Worm (Caenorhabditis elegans): ENCODE measurements around the gene T05A8.11.

Gene T05A8.11

DNA sequence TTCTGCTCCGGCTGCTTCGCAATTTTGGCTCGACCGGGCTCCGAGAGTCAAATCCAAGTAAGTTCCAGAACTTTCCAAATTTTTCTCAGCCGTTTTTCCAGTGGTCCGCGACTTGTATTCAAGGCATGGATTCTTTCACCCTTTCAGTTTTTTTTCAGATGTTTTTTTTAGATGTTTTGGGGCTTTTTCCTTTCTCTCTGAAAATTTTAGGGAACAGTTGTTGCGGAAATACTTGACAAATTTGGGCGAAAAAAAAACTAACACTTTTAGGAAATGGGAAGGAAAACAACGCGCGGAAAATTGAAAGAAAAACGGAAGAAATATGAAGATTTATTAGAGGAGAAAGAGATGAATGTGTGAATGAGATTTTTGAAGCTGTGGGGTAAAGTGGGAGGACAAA, at the start of gene T05A8.11, which contains the start of gene nep-2:
Gene T05A8.11, minus strand, starts transcription at position 101 of the 400 bp plus-strand sequence.
Gene nep-2, minus strand, starts transcription at position 192 of the 400 bp plus-strand sequence.
- TF ChIP-seq B0310.2 (tag; optimal IDR thresholded peaks at IDR 0.05) (no peak), scrt-1 (GFP tag; IDR thresholded peaks at IDR 0.05) (no peak), aly-1 (tag; optimal IDR thresholded peaks at IDR 0.05) (no peak), sea-1 (GFP tag; conservative IDR thresholded peaks at IDR 0.05) (no peak)

DNA sequence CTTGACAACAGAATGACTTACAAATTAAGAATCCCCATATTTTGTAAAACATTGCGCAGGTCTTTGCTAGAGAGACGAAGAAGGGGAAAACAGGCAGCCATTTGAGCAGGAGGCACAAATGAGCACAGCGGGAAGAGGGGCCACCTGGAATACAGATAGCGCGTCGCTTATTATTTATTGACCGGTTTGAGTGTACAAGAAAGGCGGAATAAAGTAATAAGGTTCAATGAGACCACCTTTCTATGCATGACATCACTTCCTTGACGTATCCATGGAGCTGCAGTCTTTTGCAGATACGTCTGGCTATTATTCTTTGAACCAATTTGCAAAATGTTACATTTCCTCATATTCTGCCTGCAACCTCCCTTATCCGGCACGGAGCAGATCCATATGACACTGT, 49.4 kb upstream of the T05A8.11 start, which contains the start of gene fbxb-111:
Gene fbxb-111, minus strand, starts transcription at position 101 of the 400 bp plus-strand sequence.
- TF ChIP-seq tbx-11 (GFP tag; IDR thresholded peaks at IDR 0.05) (no peak), flt-1 (GFP tag; IDR thresholded peaks at IDR 0.05) (no peak), scrt-1 (GFP tag; IDR thresholded peaks at IDR 0.05) (no peak), B0310.2 (tag; optimal IDR thresholded peaks at IDR 0.05) (no peak), hnd-1 (tag; optimal IDR thresholded peaks at IDR 0.05) (no peak), ceh-36 (tag; optimal IDR thresholded peaks at IDR 0.05) (no peak), sea-1 (GFP tag; conservative IDR thresholded peaks at IDR 0.05) (no peak), F13C5.2 (tag; optimal IDR thresholded peaks at IDR 0.05) (no peak), tbx-37 (GFP tag; conservative IDR thresholded peaks at IDR 0.05) (no peak), ama-1 (optimal IDR thresholded peaks at IDR 0.05) (no peak), aly-1 (tag; optimal IDR thresholded peaks at IDR 0.05) (no peak), ets-7 (tag; optimal IDR thresholded peaks at IDR 0.05) (no peak), ceh-13 (GFP tag; optimal IDR thresholded peaks at IDR 0.05) (no peak), hmg-4 (GFP tag; optimal IDR thresholded peaks at IDR 0.05) (no peak), tra-4 (tag; optimal IDR thresholded peaks at IDR 0.05) (no peak), hmbx-1 (tag; optimal IDR thresholded peaks at IDR 0.05) (no peak)

DNA sequence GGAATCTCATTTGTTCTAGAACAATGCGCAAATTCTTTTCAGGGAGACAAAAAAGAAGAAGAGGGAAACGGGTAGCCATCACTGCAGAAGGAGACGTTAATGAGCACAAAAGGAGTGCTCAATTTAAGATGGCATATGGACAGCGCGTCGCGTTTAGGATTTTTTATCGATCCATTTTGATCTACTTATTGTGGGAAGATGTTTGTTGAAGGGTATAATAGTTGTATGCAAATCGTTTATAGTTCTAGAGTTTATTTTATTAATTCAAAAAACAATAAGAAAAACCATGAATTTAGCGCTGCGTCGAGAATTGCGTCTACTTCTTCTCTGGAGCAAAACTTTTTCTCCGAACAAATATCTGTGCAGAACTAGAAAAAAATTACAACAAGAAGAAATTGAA, 48.1 kb upstream of the T05A8.11 start, which contains the start of gene sdz-9:
Gene sdz-9, minus strand, starts transcription at position 101 of the 400 bp plus-strand sequence.
- no peak for TF ChIP-seq hmg-4 (GFP tag; optimal IDR thresholded peaks at IDR 0.05)
- no peak for TF ChIP-seq ceh-13 (GFP tag; optimal IDR thresholded peaks at IDR 0.05)
- no peak for TF ChIP-seq pes-1 (GFP tag; IDR thresholded peaks at IDR 0.05)
- TF ChIP-seq scrt-1 (GFP tag; IDR thresholded peaks at IDR 0.05), result no peak
- no peak for TF ChIP-seq tra-4 (tag; optimal IDR thresholded peaks at IDR 0.05)
- no peak for TF ChIP-seq ceh-36 (tag; optimal IDR thresholded peaks at IDR 0.05)
- TF ChIP-seq sea-1 (GFP tag; conservative IDR thresholded peaks at IDR 0.05), result no peak
- TF ChIP-seq tbx-37 (GFP tag; conservative IDR thresholded peaks at IDR 0.05), result no peak
- no peak for TF ChIP-seq B0310.2 (tag; optimal IDR thresholded peaks at IDR 0.05)
- no peak for TF ChIP-seq tbx-11 (GFP tag; IDR thresholded peaks at IDR 0.05)
- no peak for TF ChIP-seq flt-1 (GFP tag; IDR thresholded peaks at IDR 0.05)
- no peak for TF ChIP-seq hmbx-1 (tag; optimal IDR thresholded peaks at IDR 0.05)
- no peak for TF ChIP-seq hnd-1 (tag; optimal IDR thresholded peaks at IDR 0.05)
- TF ChIP-seq ama-1 (optimal IDR thresholded peaks at IDR 0.05), result no peak

DNA sequence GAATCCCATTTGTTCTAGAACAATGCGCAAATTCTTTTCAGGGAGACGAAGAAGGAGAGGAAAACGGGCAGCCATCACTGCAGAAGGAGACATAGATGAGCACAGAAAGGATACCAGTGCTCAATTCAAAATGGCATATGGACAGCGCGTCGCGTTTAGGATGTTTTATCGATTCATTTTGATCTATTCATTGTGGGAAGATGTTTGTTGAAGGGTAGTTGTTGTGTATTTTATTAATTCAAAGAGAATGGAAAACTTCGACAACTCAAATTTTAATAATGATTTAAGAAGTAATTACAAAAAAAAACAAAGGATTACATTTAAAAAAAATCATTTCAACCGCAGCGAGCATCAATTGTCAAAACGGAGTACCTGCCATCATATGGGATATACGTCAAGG, 46.7 kb upstream of the T05A8.11 start, which contains the start of gene sdz-10:
Gene sdz-10, minus strand, starts transcription at position 101 of the 400 bp plus-strand sequence.
- no peak for TF ChIP-seq B0310.2 (tag; optimal IDR thresholded peaks at IDR 0.05)
- TF ChIP-seq ama-1 (optimal IDR thresholded peaks at IDR 0.05), result no peak
- TF ChIP-seq F13C5.2 (tag; optimal IDR thresholded peaks at IDR 0.05), result no peak
- no peak for TF ChIP-seq sea-1 (GFP tag; conservative IDR thresholded peaks at IDR 0.05)
- no peak for TF ChIP-seq aly-1 (tag; optimal IDR thresholded peaks at IDR 0.05)
- no peak for TF ChIP-seq scrt-1 (GFP tag; IDR thresholded peaks at IDR 0.05)
- no peak for TF ChIP-seq pes-1 (GFP tag; IDR thresholded peaks at IDR 0.05)
- no peak for TF ChIP-seq hmbx-1 (tag; optimal IDR thresholded peaks at IDR 0.05)
- no peak for TF ChIP-seq flt-1 (GFP tag; IDR thresholded peaks at IDR 0.05)
- TF ChIP-seq ceh-36 (tag; optimal IDR thresholded peaks at IDR 0.05), result no peak
- TF ChIP-seq tbx-11 (GFP tag; IDR thresholded peaks at IDR 0.05), result no peak

DNA sequence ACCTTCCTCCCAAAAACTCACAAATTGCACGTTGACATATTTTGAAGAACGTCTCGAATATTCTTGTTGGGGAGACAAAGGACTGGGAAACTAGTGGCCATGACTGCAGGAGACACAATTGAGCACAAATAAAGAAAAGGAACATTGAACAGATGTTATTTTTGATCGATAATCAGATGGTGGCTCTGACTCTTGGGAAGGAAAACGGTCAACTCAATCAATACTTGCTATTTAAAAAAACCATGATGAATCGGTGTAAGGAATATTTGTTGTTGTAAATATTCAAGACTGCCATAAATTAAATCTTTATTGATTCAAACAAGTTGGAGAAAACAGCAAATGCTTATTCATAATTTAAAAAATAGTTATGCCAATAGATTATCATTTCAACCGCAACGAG, 45.3 kb upstream of the T05A8.11 start, which contains the start of gene fbxb-105:
Gene fbxb-105, minus strand, starts transcription at position 101 of the 400 bp plus-strand sequence.
- no peak for TF ChIP-seq tbx-37 (GFP tag; conservative IDR thresholded peaks at IDR 0.05)
- TF ChIP-seq hnd-1 (tag; optimal IDR thresholded peaks at IDR 0.05), result no peak
- TF ChIP-seq F13C5.2 (tag; optimal IDR thresholded peaks at IDR 0.05), result no peak
- no peak for TF ChIP-seq aly-1 (tag; optimal IDR thresholded peaks at IDR 0.05)
- TF ChIP-seq tbx-11 (GFP tag; IDR thresholded peaks at IDR 0.05), result no peak
- no peak for TF ChIP-seq scrt-1 (GFP tag; IDR thresholded peaks at IDR 0.05)
- TF ChIP-seq hmbx-1 (tag; optimal IDR thresholded peaks at IDR 0.05), result no peak
- no peak for TF ChIP-seq ets-7 (tag; optimal IDR thresholded peaks at IDR 0.05)
- no peak for TF ChIP-seq hmg-4 (GFP tag; optimal IDR thresholded peaks at IDR 0.05)

DNA sequence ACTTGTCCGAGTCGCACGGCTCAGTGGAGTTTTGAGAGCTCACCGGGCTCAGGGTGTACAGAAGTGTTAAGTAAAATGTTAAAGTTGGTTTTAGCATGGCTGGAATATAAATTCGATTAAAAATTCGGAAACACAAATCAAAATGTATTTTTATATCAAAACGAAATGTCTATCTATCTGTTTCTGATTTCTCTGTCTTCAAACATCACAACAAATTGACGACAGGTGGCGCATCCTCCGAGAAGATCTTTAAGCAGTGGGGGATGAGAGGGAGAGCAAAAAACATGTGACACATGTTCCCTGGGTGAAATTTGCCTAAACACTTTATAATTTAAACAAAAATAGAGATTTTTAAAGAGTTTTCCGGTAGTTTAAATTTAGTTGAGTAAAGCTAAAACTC, 43.6 kb upstream of the T05A8.11 start, which contains the start of gene F08D12.7:
Gene F08D12.7, minus strand, starts transcription at position 101 of the 400 bp plus-strand sequence.
- TF ChIP-seq B0310.2 (tag; optimal IDR thresholded peaks at IDR 0.05) (no peak), ceh-36 (tag; optimal IDR thresholded peaks at IDR 0.05) (no peak), flt-1 (GFP tag; IDR thresholded peaks at IDR 0.05) (no peak), pes-1 (GFP tag; IDR thresholded peaks at IDR 0.05) (no peak), scrt-1 (GFP tag; IDR thresholded peaks at IDR 0.05) (no peak), tbx-11 (GFP tag; IDR thresholded peaks at IDR 0.05) (no peak), aly-1 (tag; optimal IDR thresholded peaks at IDR 0.05) (no peak), ets-7 (tag; optimal IDR thresholded peaks at IDR 0.05) (no peak), tra-4 (tag; optimal IDR thresholded peaks at IDR 0.05) (no peak), hmg-4 (GFP tag; optimal IDR thresholded peaks at IDR 0.05) (no peak), F13C5.2 (tag; optimal IDR thresholded peaks at IDR 0.05) (no peak), tbx-37 (GFP tag; conservative IDR thresholded peaks at IDR 0.05) (no peak), ceh-13 (GFP tag; optimal IDR thresholded peaks at IDR 0.05) (no peak), sea-1 (GFP tag; conservative IDR thresholded peaks at IDR 0.05) (no peak)

DNA sequence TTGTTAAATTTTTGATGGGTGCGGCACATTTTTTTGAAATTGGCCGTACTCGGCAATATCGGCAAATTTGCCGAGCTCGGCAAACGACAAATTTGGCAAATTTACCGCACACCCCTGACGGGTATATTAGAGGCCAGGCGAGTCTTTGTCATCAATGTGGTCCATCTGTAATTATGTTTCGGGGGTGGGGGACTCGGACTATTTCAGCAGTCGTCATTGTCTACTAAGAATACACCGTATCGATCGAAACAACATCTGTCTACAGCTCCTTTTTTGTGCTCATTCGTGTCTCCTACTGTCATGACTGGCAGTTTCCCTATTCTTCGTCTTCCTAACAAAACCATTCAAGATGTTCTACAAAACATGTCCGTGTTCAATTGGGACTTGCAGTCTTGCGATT, 40.9 kb upstream of the T05A8.11 start, which contains the start of gene F08D12.15:
Gene F08D12.15, plus strand, starts transcription at position 301 of the 400 bp plus-strand sequence.
- TF ChIP-seq ama-1 (optimal IDR thresholded peaks at IDR 0.05) (no peak), ceh-36 (tag; optimal IDR thresholded peaks at IDR 0.05) (no peak), flt-1 (GFP tag; IDR thresholded peaks at IDR 0.05) (no peak), tbx-11 (GFP tag; IDR thresholded peaks at IDR 0.05) (no peak), ets-7 (tag; optimal IDR thresholded peaks at IDR 0.05) (no peak), sea-1 (GFP tag; conservative IDR thresholded peaks at IDR 0.05) (no peak)

Data from whole organism, early embryonic.